Worm (Caenorhabditis elegans): Measurements from ENCODE around the gene W02C12.2.

W02C12.2 gene

ce11 chrIV:4007697-4008096, at the start of gene W02C12.2:
Gene W02C12.2 (minus strand): TSS chrIV:4007973.
- TF ChIP-seq rbr-2 (tag; optimal IDR thresholded peaks at IDR 0.05) (no peak), aha-1 (tag) (peak; percentile 6), egl-43 (GFP tag; IDR thresholded peaks at IDR 0.05) (0 out of 2 replicates have a peak, but pooled peaks have one; percentile 35), dmd-9 (GFP tag; IDR thresholded peaks at IDR 0.05) (no peak), set-16 (GFP tag; IDR thresholded peaks at IDR 0.05) (peak; percentile 43; the same call in 1 of the 2 replicates), zfp-3 (GFP tag; conservative IDR thresholded peaks at IDR 0.05) (no peak), hif-1 (tag; optimal IDR thresholded peaks at IDR 0.05) (peak in 1 of 2 experiments; percentile 40), unc-62 (GFP tag; optimal IDR thresholded peaks at IDR 0.05 in 1 of 2) (peak in 1 of 2 experiments; percentile 60), unc-62 (tag; optimal IDR thresholded peaks at IDR 0.05) (no peak)

DNA sequence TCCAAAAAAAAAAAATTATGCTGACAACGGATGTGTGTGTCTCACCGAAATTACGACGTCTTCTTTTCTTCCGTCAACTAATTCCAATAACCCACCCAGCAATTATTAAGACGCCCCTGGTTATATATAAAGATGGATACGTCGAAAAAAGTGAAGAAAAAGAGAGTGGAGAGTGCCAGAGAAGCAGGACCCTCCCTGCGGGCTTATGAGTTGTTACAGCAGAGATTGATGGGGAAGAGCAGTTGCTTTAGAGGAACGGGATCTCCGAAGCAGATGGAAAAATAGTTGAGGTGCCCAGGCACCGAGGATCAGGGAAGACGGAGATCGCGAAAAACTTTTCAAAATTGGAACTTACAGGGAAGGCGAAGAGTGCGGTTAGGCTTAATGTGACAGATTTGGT, 47.5 kb upstream of the W02C12.2 start:
- TF ChIP-seq F44E2.7 (GFP tag; IDR thresholded peaks at IDR 0.05) (no peak), unc-62 (GFP tag; optimal IDR thresholded peaks at IDR 0.05 in 1 of 2) (peak in 1 of 2 experiments; percentile 11), unc-62 (tag; optimal IDR thresholded peaks at IDR 0.05) (no peak), D1046.2 (GFP tag; IDR thresholded peaks at IDR 0.05) (no peak)

ce11 chrIV:4053405-4053804, 45.6 kb upstream of the W02C12.2 start:
- TF ChIP-seq skn-1 (tag; optimal IDR thresholded peaks at IDR 0.05) = no peak
- no peak for TF ChIP-seq zip-2 (tag; optimal IDR thresholded peaks at IDR 0.05)
- no peak for TF ChIP-seq nhr-102 (tag; optimal IDR thresholded peaks at IDR 0.05)
- TF ChIP-seq nhr-6 (tag; optimal IDR thresholded peaks at IDR 0.05) = no peak
- no peak for TF ChIP-seq arid-1 (GFP tag; conservative IDR thresholded peaks at IDR 0.05)
- TF ChIP-seq aha-1 (tag) = peak; percentile 78
- TF ChIP-seq nhr-28 (tag; optimal IDR thresholded peaks at IDR 0.05) = peak; percentile 8
- peak; percentile 52 for TF ChIP-seq pqm-1 (tag; optimal IDR thresholded peaks at IDR 0.05)
- no peak for TF ChIP-seq nhr-77 (tag; optimal IDR thresholded peaks at IDR 0.05)
- no peak for TF ChIP-seq T20F7.1 (GFP tag; optimal IDR thresholded peaks at IDR 0.05)
- TF ChIP-seq madf-9 (GFP tag; conservative IDR thresholded peaks at IDR 0.05) = no peak
- TF ChIP-seq nhr-237 (tag; optimal IDR thresholded peaks at IDR 0.05) = no peak

DNA sequence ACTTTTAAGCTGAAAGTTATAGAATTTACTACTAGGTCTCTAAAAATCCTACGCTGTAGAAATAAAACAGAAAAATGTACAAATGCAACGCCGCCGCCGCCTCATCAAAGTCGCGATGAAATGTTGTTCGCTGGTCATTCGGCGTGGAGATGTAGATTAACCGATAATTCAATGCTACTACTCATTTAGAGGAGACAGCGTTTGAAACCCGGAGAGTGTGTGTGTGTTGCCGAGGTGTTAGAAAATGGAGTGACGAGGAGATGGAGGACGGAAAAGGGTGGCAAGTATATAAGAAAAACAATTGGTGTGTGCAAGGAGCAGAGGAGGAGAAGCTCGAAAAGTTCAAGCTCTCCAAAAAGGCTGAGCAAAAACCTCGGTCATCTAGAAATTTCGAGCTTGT, 44.5 kb upstream of the W02C12.2 start:
- TF ChIP-seq unc-62 (GFP tag; optimal IDR thresholded peaks at IDR 0.05 in 1 of 2) (peak in 1 of 2 experiments; percentile 49), unc-62 (tag; optimal IDR thresholded peaks at IDR 0.05) (no peak), aha-1 (tag) (peak; percentile 17), lin-39 (tag; optimal IDR thresholded peaks at IDR 0.05) (no peak)

- TF ChIP-seq madf-9 (GFP tag; conservative IDR thresholded peaks at IDR 0.05) (no peak), lin-39 (tag; optimal IDR thresholded peaks at IDR 0.05) (no peak), zip-11 (GFP tag; IDR thresholded peaks at IDR 0.05) (no peak), daf-12 (tag; optimal IDR thresholded peaks at IDR 0.05) (no peak), nhr-76 (tag; optimal IDR thresholded peaks at IDR 0.05) (no peak), hmg-1.1 (GFP tag; IDR thresholded peaks at IDR 0.05) (no peak), aha-1 (tag) (peak; percentile 18), zfp-2 (tag; optimal IDR thresholded peaks at IDR 0.05) (no peak)
Measured at ce11 chrIV:4051539-4051938, 43.8 kb upstream of the W02C12.2 start, which contains the start of gene wrt-5. Gene wrt-5 (minus strand): TSS chrIV:4051639.

ce11 chrIV:4049398-4049998, 41.7 kb upstream of the W02C12.2 start, which contains the start of gene pcn-1:
Gene pcn-1 (minus strand): TSS chrIV:4049448.
- TF ChIP-seq D1046.2 (GFP tag; IDR thresholded peaks at IDR 0.05) = peak; percentile 64; the same call in 1 of the 2 replicates
- peak; percentile 63 for TF ChIP-seq nhr-28 (tag; optimal IDR thresholded peaks at IDR 0.05)
- TF ChIP-seq rbr-2 (tag; optimal IDR thresholded peaks at IDR 0.05) = peak; percentile 96
- peak; percentile 89 for TF ChIP-seq nhr-11 (tag; optimal IDR thresholded peaks at IDR 0.05)
- no peak for TF ChIP-seq daf-12 (tag; optimal IDR thresholded peaks at IDR 0.05)
- peak; percentile 87 for TF ChIP-seq duxl-1 (tag; optimal IDR thresholded peaks at IDR 0.05; ENCODE audit: poor library complexity)
- TF ChIP-seq fos-1 (tag; optimal IDR thresholded peaks at IDR 0.05) = no peak
- no peak for TF ChIP-seq attf-4 (tag; optimal IDR thresholded peaks at IDR 0.05)
- TF ChIP-seq aly-2 (tag; optimal IDR thresholded peaks at IDR 0.05) = no peak
- TF ChIP-seq unc-62 (GFP tag; optimal IDR thresholded peaks at IDR 0.05 in 1 of 2) = peak in 1 of 2 experiments; percentile 97
- TF ChIP-seq unc-62 (tag; optimal IDR thresholded peaks at IDR 0.05) = no peak
- peak; percentile 88 for TF ChIP-seq lin-29 (GFP tag; IDR thresholded peaks at IDR 0.05)
- TF ChIP-seq dpl-1 (GFP tag; optimal IDR thresholded peaks at IDR 0.05) = peak; percentile 99
- TF ChIP-seq nhr-10 (tag; optimal IDR thresholded peaks at IDR 0.05) = no peak
- TF ChIP-seq hif-1 (tag; optimal IDR thresholded peaks at IDR 0.05) = peak; percentile 80 to 87
- TF ChIP-seq vab-7 (GFP tag; IDR thresholded peaks at IDR 0.05) = peak; percentile 57
- TF ChIP-seq hlh-11 (tag; optimal IDR thresholded peaks at IDR 0.05) = peak; percentile 94
- TF ChIP-seq Y5F2A.4 (GFP tag; optimal IDR thresholded peaks at IDR 0.05) = peak; percentile 53
- peak; percentile 92 for TF ChIP-seq spr-3 (GFP tag; optimal IDR thresholded peaks at IDR 0.05)
- TF ChIP-seq T20F7.1 (GFP tag; optimal IDR thresholded peaks at IDR 0.05) = no peak
- TF ChIP-seq dmd-8 (GFP tag; IDR thresholded peaks at IDR 0.05) = 0 out of 2 replicates have a peak, but pooled peaks have one; percentile 35
- peak; percentile 85 for TF ChIP-seq arid-1 (GFP tag; conservative IDR thresholded peaks at IDR 0.05)
